Worm (Caenorhabditis elegans): ENCODE measurements around the gene pod-2.

Gene pod-2

ce11 chrII:1123208-1123607 lies 13.4 kb upstream of the pod-2 start, which contains the start of the genes sut-1 and eri-3:
Gene sut-1 (minus strand): TSS chrII:1123265.
Gene eri-3 (plus strand): TSS chrII:1123534.
- no peak for TF ChIP-seq tra-4 (tag; optimal IDR thresholded peaks at IDR 0.05)
- TF ChIP-seq tbx-37 (GFP tag; conservative IDR thresholded peaks at IDR 0.05), result no peak
- TF ChIP-seq B0310.2 (tag; optimal IDR thresholded peaks at IDR 0.05), result no peak
- TF ChIP-seq hmbx-1 (tag; optimal IDR thresholded peaks at IDR 0.05), result no peak
- TF ChIP-seq hmg-4 (GFP tag; optimal IDR thresholded peaks at IDR 0.05), result no peak
- TF ChIP-seq ets-7 (tag; optimal IDR thresholded peaks at IDR 0.05), result no peak
- TF ChIP-seq sea-1 (GFP tag; conservative IDR thresholded peaks at IDR 0.05), result no peak
- TF ChIP-seq pes-1 (GFP tag; IDR thresholded peaks at IDR 0.05), result no peak
- no peak for TF ChIP-seq F13C5.2 (tag; optimal IDR thresholded peaks at IDR 0.05)
- TF ChIP-seq ceh-36 (tag; optimal IDR thresholded peaks at IDR 0.05), result no peak
- no peak for TF ChIP-seq ceh-13 (GFP tag; optimal IDR thresholded peaks at IDR 0.05)
- no peak for TF ChIP-seq scrt-1 (GFP tag; IDR thresholded peaks at IDR 0.05)
- TF ChIP-seq flt-1 (GFP tag; IDR thresholded peaks at IDR 0.05), result no peak
- no peak for TF ChIP-seq tbx-11 (GFP tag; IDR thresholded peaks at IDR 0.05)
- no peak for TF ChIP-seq aly-1 (tag; optimal IDR thresholded peaks at IDR 0.05)
- TF ChIP-seq hnd-1 (tag; optimal IDR thresholded peaks at IDR 0.05), result no peak

ce11 chrII:1124757-1125156 lies 11.8 kb upstream of the pod-2 start:
- no peak for TF ChIP-seq ets-7 (tag; optimal IDR thresholded peaks at IDR 0.05)

ce11 chrII:1126472-1126871 lies 10.1 kb upstream of the pod-2 start:
- no peak for TF ChIP-seq ceh-36 (tag; optimal IDR thresholded peaks at IDR 0.05)
- no peak for TF ChIP-seq sea-1 (GFP tag; conservative IDR thresholded peaks at IDR 0.05)
- no peak for TF ChIP-seq F13C5.2 (tag; optimal IDR thresholded peaks at IDR 0.05)
- TF ChIP-seq ama-1 (optimal IDR thresholded peaks at IDR 0.05), result no peak
- TF ChIP-seq scrt-1 (GFP tag; IDR thresholded peaks at IDR 0.05), result no peak
- no peak for TF ChIP-seq ceh-13 (GFP tag; optimal IDR thresholded peaks at IDR 0.05)
- no peak for TF ChIP-seq B0310.2 (tag; optimal IDR thresholded peaks at IDR 0.05)
- no peak for TF ChIP-seq tbx-37 (GFP tag; conservative IDR thresholded peaks at IDR 0.05)
- no peak for TF ChIP-seq tra-4 (tag; optimal IDR thresholded peaks at IDR 0.05)
- no peak for TF ChIP-seq tbx-11 (GFP tag; IDR thresholded peaks at IDR 0.05)
- TF ChIP-seq hmg-4 (GFP tag; optimal IDR thresholded peaks at IDR 0.05), result no peak
- TF ChIP-seq hnd-1 (tag; optimal IDR thresholded peaks at IDR 0.05), result no peak
- TF ChIP-seq hmbx-1 (tag; optimal IDR thresholded peaks at IDR 0.05), result no peak
- TF ChIP-seq pes-1 (GFP tag; IDR thresholded peaks at IDR 0.05), result no peak

ce11 chrII:1127676-1128075 lies 8.9 kb upstream of the pod-2 start, which contains the start of gene taf-6.1:
Gene taf-6.1 (plus strand): TSS chrII:1127976.
- no peak for TF ChIP-seq tra-4 (tag; optimal IDR thresholded peaks at IDR 0.05)
- no peak for TF ChIP-seq ama-1 (optimal IDR thresholded peaks at IDR 0.05)
- no peak for TF ChIP-seq ceh-13 (GFP tag; optimal IDR thresholded peaks at IDR 0.05)
- TF ChIP-seq scrt-1 (GFP tag; IDR thresholded peaks at IDR 0.05), result no peak
- no peak for TF ChIP-seq tbx-11 (GFP tag; IDR thresholded peaks at IDR 0.05)
- TF ChIP-seq hmbx-1 (tag; optimal IDR thresholded peaks at IDR 0.05), result no peak
- no peak for TF ChIP-seq aly-1 (tag; optimal IDR thresholded peaks at IDR 0.05)
- no peak for TF ChIP-seq F13C5.2 (tag; optimal IDR thresholded peaks at IDR 0.05)
- TF ChIP-seq ets-7 (tag; optimal IDR thresholded peaks at IDR 0.05), result no peak
- TF ChIP-seq sea-1 (GFP tag; conservative IDR thresholded peaks at IDR 0.05), result no peak
- no peak for TF ChIP-seq ceh-36 (tag; optimal IDR thresholded peaks at IDR 0.05)
- no peak for TF ChIP-seq flt-1 (GFP tag; IDR thresholded peaks at IDR 0.05)
- TF ChIP-seq hmg-4 (GFP tag; optimal IDR thresholded peaks at IDR 0.05), result no peak

ce11 chrII:1130241-1130640 lies 6.3 kb upstream of the pod-2 start:
- TF ChIP-seq tbx-11 (GFP tag; IDR thresholded peaks at IDR 0.05), result no peak

ce11 chrII:1131367-1131766 lies 5.2 kb upstream of the pod-2 start:
- no peak for TF ChIP-seq ama-1 (optimal IDR thresholded peaks at IDR 0.05)
- TF ChIP-seq ceh-36 (tag; optimal IDR thresholded peaks at IDR 0.05), result no peak
- TF ChIP-seq ceh-13 (GFP tag; optimal IDR thresholded peaks at IDR 0.05), result no peak
- TF ChIP-seq tra-4 (tag; optimal IDR thresholded peaks at IDR 0.05), result no peak
- no peak for TF ChIP-seq scrt-1 (GFP tag; IDR thresholded peaks at IDR 0.05)

- no peak for TF ChIP-seq B0310.2 (tag; optimal IDR thresholded peaks at IDR 0.05)
- TF ChIP-seq tbx-37 (GFP tag; conservative IDR thresholded peaks at IDR 0.05), result no peak
- no peak for TF ChIP-seq hnd-1 (tag; optimal IDR thresholded peaks at IDR 0.05)
- no peak for TF ChIP-seq aly-1 (tag; optimal IDR thresholded peaks at IDR 0.05)
- no peak for TF ChIP-seq ets-7 (tag; optimal IDR thresholded peaks at IDR 0.05)
- TF ChIP-seq ama-1 (optimal IDR thresholded peaks at IDR 0.05), result no peak
- no peak for TF ChIP-seq sea-1 (GFP tag; conservative IDR thresholded peaks at IDR 0.05)
- no peak for TF ChIP-seq ceh-36 (tag; optimal IDR thresholded peaks at IDR 0.05)
- no peak for TF ChIP-seq F13C5.2 (tag; optimal IDR thresholded peaks at IDR 0.05)
- TF ChIP-seq tra-4 (tag; optimal IDR thresholded peaks at IDR 0.05), result no peak
- TF ChIP-seq scrt-1 (GFP tag; IDR thresholded peaks at IDR 0.05), result no peak
- TF ChIP-seq hmg-4 (GFP tag; optimal IDR thresholded peaks at IDR 0.05), result no peak
- TF ChIP-seq ceh-13 (GFP tag; optimal IDR thresholded peaks at IDR 0.05), result no peak
- TF ChIP-seq pes-1 (GFP tag; IDR thresholded peaks at IDR 0.05), result no peak
- no peak for TF ChIP-seq flt-1 (GFP tag; IDR thresholded peaks at IDR 0.05)
- no peak for TF ChIP-seq hmbx-1 (tag; optimal IDR thresholded peaks at IDR 0.05)
- no peak for TF ChIP-seq tbx-11 (GFP tag; IDR thresholded peaks at IDR 0.05)
Observed at ce11 chrII:1131821-1132220, 4.8 kb upstream of the pod-2 start.

ce11 chrII:1132750-1133149 lies 3.8 kb upstream of the pod-2 start:
- TF ChIP-seq ets-7 (tag; optimal IDR thresholded peaks at IDR 0.05) (no peak), pes-1 (GFP tag; IDR thresholded peaks at IDR 0.05) (no peak), aly-1 (tag; optimal IDR thresholded peaks at IDR 0.05) (no peak), hmg-4 (GFP tag; optimal IDR thresholded peaks at IDR 0.05) (no peak), ceh-36 (tag; optimal IDR thresholded peaks at IDR 0.05) (no peak), scrt-1 (GFP tag; IDR thresholded peaks at IDR 0.05) (no peak), hnd-1 (tag; optimal IDR thresholded peaks at IDR 0.05) (no peak), ceh-13 (GFP tag; optimal IDR thresholded peaks at IDR 0.05) (no peak), flt-1 (GFP tag; IDR thresholded peaks at IDR 0.05) (no peak), tbx-37 (GFP tag; conservative IDR thresholded peaks at IDR 0.05) (no peak), tra-4 (tag; optimal IDR thresholded peaks at IDR 0.05) (no peak), hmbx-1 (tag; optimal IDR thresholded peaks at IDR 0.05) (no peak), F13C5.2 (tag; optimal IDR thresholded peaks at IDR 0.05) (no peak)

All from whole organism, early embryonic.